Worm (Caenorhabditis elegans) whole organism, midembryonic: Measurements from ENCODE around the gene Y15E3A.3.
A peak's percentile ranks its signal among the peaks of the same experiment; 100 is the strongest.

Source experiments
- T22C8.4 ChIP-seq: fragments of 200-800 bp; sonication (Bioruptor generic); IDR thresholded peaks from 2 replicates; pipeline ENCODE4 v1.3.6; 2022; ENCODE audit warnings: missing genetic modification characterization, missing compliant biosample characterization
- cog-1 ChIP-seq: sonication (generic microtip); optimal IDR thresholded peaks from 2 replicates; lab custom pipeline; 2016; ENCODE audit warnings: missing genetic modification characterization, missing compliant biosample characterization
- flt-1 ChIP-seq: fragments of 200-800 bp; sonication (Bioruptor generic); IDR thresholded peaks from 2 replicates; pipeline ENCODE4 v1.3.6; 2022; ENCODE audit warnings: missing genetic modification characterization, missing compliant biosample characterization
- klf-2 ChIP-seq: fragments of 200-800 bp; sonication (Bioruptor generic); conservative IDR thresholded peaks from 2 replicates; pipeline ENCODE4 v1.3.6; 2022; ENCODE audit warnings: missing genetic modification reagents, missing genetic modification characterization, missing compliant biosample characterization
- med-1 ChIP-seq: sonication (generic microtip); optimal IDR thresholded peaks from 2 replicates; lab custom pipeline; 2017; ENCODE audit warnings: missing genetic modification characterization, mild to moderate bottlenecking, missing compliant biosample characterization, antibody characterized with exemption, missing genetic modification reagents; ENCODE audit not compliant: insufficient read depth
- ref-1 ChIP-seq: fragments of 200-800 bp; sonication (Bioruptor generic); conservative IDR thresholded peaks from 2 replicates; pipeline ENCODE4 v1.3.6; 2022; ENCODE audit warnings: missing genetic modification reagents, missing genetic modification characterization, missing compliant biosample characterization
- tab-1 ChIP-seq: fragments of 200-800 bp; sonication (Bioruptor generic); IDR thresholded peaks from 2 replicates; pipeline ENCODE4 v1.3.6; 2022; ENCODE audit warnings: missing genetic modification characterization, missing compliant biosample characterization
- ztf-23 ChIP-seq: fragments of 200-800 bp; sonication (Bioruptor generic); IDR thresholded peaks from 2 replicates; pipeline ENCODE4 v1.3.6; 2022; ENCODE audit warnings: missing genetic modification reagents, missing genetic modification characterization, missing compliant biosample characterization
- ztf-29 ChIP-seq: fragments of 200-800 bp; sonication (Bioruptor generic); IDR thresholded peaks from 2 replicates; pipeline ENCODE4 v1.3.6; 2022; ENCODE audit warnings: missing genetic modification reagents, missing genetic modification characterization, missing compliant biosample characterization

Gene Y15E3A.3

ce11 chrX:15285554-15285953 is 40.1 kb downstream of the Y15E3A.3 start:
- TF ChIP-seq ref-1 (GFP tag; lab: Robert Waterston, UW) (no peak), tab-1 (no peak), cog-1 (tag; lab: Kevin White, UChicago) (no peak), T22C8.4 (no peak), med-1 (GFP tag; lab: Kevin White, UChicago) (no peak), klf-2 (GFP tag; lab: Robert Waterston, UW) (no peak), ztf-29 (no peak), ztf-23 (GFP tag; lab: Robert Waterston, UW) (no peak), flt-1 (GFP tag; lab: Robert Waterston, UW) (no peak)

- no peak for TF ChIP-seq ztf-23 (GFP tag; lab: Robert Waterston, UW)
- no peak for TF ChIP-seq ref-1 (GFP tag; lab: Robert Waterston, UW)
- no peak for TF ChIP-seq ztf-29
- TF ChIP-seq T22C8.4, result no peak
Measured at ce11 chrX:15283740-15284139, 41.9 kb downstream of the Y15E3A.3 start, which contains the start of gene jud-4. jud-4 (plus strand) TSS chrX:15284115.

ce11 chrX:15281248-15281647 is 44.4 kb downstream of the Y15E3A.3 start:
- TF ChIP-seq ztf-23 (GFP tag; lab: Robert Waterston, UW), result no peak
- no peak for TF ChIP-seq T22C8.4
- TF ChIP-seq tab-1, result no peak
- no peak for TF ChIP-seq ztf-29
- no peak for TF ChIP-seq med-1 (GFP tag; lab: Kevin White, UChicago)
- no peak for TF ChIP-seq ref-1 (GFP tag; lab: Robert Waterston, UW)
- no peak for TF ChIP-seq flt-1 (GFP tag; lab: Robert Waterston, UW)
- no peak for TF ChIP-seq cog-1 (tag; lab: Kevin White, UChicago)
- no peak for TF ChIP-seq klf-2 (GFP tag; lab: Robert Waterston, UW)

ce11 chrX:15280318-15280717 is 45.3 kb downstream of the Y15E3A.3 start:
- no peak for TF ChIP-seq ztf-29
- TF ChIP-seq med-1 (GFP tag; lab: Kevin White, UChicago), result no peak
- TF ChIP-seq ztf-23 (GFP tag; lab: Robert Waterston, UW), result no peak
- TF ChIP-seq ref-1 (GFP tag; lab: Robert Waterston, UW), result no peak
- TF ChIP-seq klf-2 (GFP tag; lab: Robert Waterston, UW), result no peak
- no peak for TF ChIP-seq tab-1

- TF ChIP-seq klf-2 (GFP tag; lab: Robert Waterston, UW) (no peak), tab-1 (0 out of 2 replicates have a peak, but pooled peaks have one; percentile 14)
Measured at ce11 chrX:15279301-15279700, 46.3 kb downstream of the Y15E3A.3 start.

- TF ChIP-seq tab-1 (no peak), klf-2 (GFP tag; lab: Robert Waterston, UW) (no peak), med-1 (GFP tag; lab: Kevin White, UChicago) (no peak), ztf-23 (GFP tag; lab: Robert Waterston, UW) (no peak), T22C8.4 (no peak), ref-1 (GFP tag; lab: Robert Waterston, UW) (no peak), flt-1 (GFP tag; lab: Robert Waterston, UW) (no peak), ztf-29 (no peak), cog-1 (tag; lab: Kevin White, UChicago) (no peak)
Measured at ce11 chrX:15278593-15278992, 47.0 kb downstream of the Y15E3A.3 start.

ce11 chrX:15277714-15278187 is 47.9 kb downstream of the Y15E3A.3 start, which contains the start of gene kin-20:
kin-20 (minus strand) TSS chrX:15277764.
- TF ChIP-seq cog-1 (tag; lab: Kevin White, UChicago) (no peak), med-1 (GFP tag; lab: Kevin White, UChicago) (no peak), ztf-29 (peak; percentile 56; the same call in 1 of the 2 replicates), flt-1 (GFP tag; lab: Robert Waterston, UW) (no peak), ref-1 (GFP tag; lab: Robert Waterston, UW) (no peak), tab-1 (no peak)

ce11 chrX:15276774-15277173 is 48.8 kb downstream of the Y15E3A.3 start:
- 0 out of 2 replicates have a peak, but pooled peaks have one; percentile 40 for TF ChIP-seq flt-1 (GFP tag; lab: Robert Waterston, UW)
- TF ChIP-seq cog-1 (tag; lab: Kevin White, UChicago), result peak; percentile 66
- no peak for TF ChIP-seq tab-1
- no peak for TF ChIP-seq ztf-23 (GFP tag; lab: Robert Waterston, UW)
- no peak for TF ChIP-seq T22C8.4
- TF ChIP-seq ztf-29, result no peak
- no peak for TF ChIP-seq klf-2 (GFP tag; lab: Robert Waterston, UW)
- TF ChIP-seq med-1 (GFP tag; lab: Kevin White, UChicago), result no peak
- no peak for TF ChIP-seq ref-1 (GFP tag; lab: Robert Waterston, UW)

ce11 chrX:15276241-15276640 is 49.4 kb downstream of the Y15E3A.3 start:
- no peak for TF ChIP-seq ref-1 (GFP tag; lab: Robert Waterston, UW)
- no peak for TF ChIP-seq tab-1
- TF ChIP-seq klf-2 (GFP tag; lab: Robert Waterston, UW), result no peak
- TF ChIP-seq ztf-23 (GFP tag; lab: Robert Waterston, UW), result no peak
- no peak for TF ChIP-seq ztf-29
- no peak for TF ChIP-seq cog-1 (tag; lab: Kevin White, UChicago)
- TF ChIP-seq T22C8.4, result no peak
- TF ChIP-seq flt-1 (GFP tag; lab: Robert Waterston, UW), result no peak
- no peak for TF ChIP-seq med-1 (GFP tag; lab: Kevin White, UChicago)
